Fruit fly (Drosophila melanogaster): ENCODE measurements around the gene ValRS-m.

dm6 chr3L:8929527-8929926 lies 35.0 kb downstream of the ValRS-m start:
- no peak for TF ChIP-seq CTCF (optimal IDR thresholded peaks at IDR 0.05)
- no peak for TF ChIP-seq CG8478 (optimal IDR thresholded peaks at IDR 0.05)
